Worm (Caenorhabditis elegans) whole organism, young adult: Measurements from ENCODE around the gene W01D2.3.

Experiments
- B0019.2 ChIP-seq: fragments of 200-800 bp; sonication (Bioruptor generic); conservative IDR thresholded peaks from 2 replicates; pipeline ENCODE4 v1.3.6; 2022; ENCODE audit warnings: missing genetic modification reagents, missing genetic modification characterization, missing compliant biosample characterization
- B0261.1 ChIP-seq: sonication (generic microtip); optimal IDR thresholded peaks from 2 replicates; lab custom pipeline; 2016; ENCODE audit warnings: mild to moderate bottlenecking, missing genetic modification characterization, moderate library complexity, missing compliant biosample characterization
- C17E4.6 ChIP-seq: fragments of 200-800 bp; sonication (Bioruptor generic); IDR thresholded peaks from 2 replicates; pipeline ENCODE4 v1.3.6; 2022; ENCODE audit warnings: missing genetic modification reagents, missing genetic modification characterization, missing compliant biosample characterization
- F57A8.1 ChIP-seq: fragments of 200-800 bp; sonication (Bioruptor generic); optimal IDR thresholded peaks from 2 replicates; lab custom pipeline; 2018; ENCODE audit warnings: mild to moderate bottlenecking, missing genetic modification characterization, moderate library complexity, missing compliant biosample characterization
- K11D2.4 ChIP-seq: fragments of 200-800 bp; sonication (Bioruptor generic); IDR thresholded peaks from 2 replicates; pipeline ENCODE4 v1.3.6; 2022; ENCODE audit warnings: missing genetic modification reagents, missing genetic modification characterization, missing compliant biosample characterization
- K12H6.12 ChIP-seq: fragments of 200-800 bp; sonication (Bioruptor generic); optimal IDR thresholded peaks from 2 replicates; lab custom pipeline; 2018; ENCODE audit warnings: mild to moderate bottlenecking, missing genetic modification characterization, missing compliant biosample characterization
- T07F8.4 ChIP-seq: sonication (generic microtip); optimal IDR thresholded peaks from 2 replicates; lab custom pipeline; 2016; ENCODE audit warnings: mild to moderate bottlenecking, missing genetic modification characterization, moderate library complexity, missing compliant biosample characterization
- Y53F4B.3 ChIP-seq: fragments of 200-800 bp; sonication (Bioruptor generic); IDR thresholded peaks from 2 replicates; pipeline ENCODE4 v1.3.6; 2022; ENCODE audit warnings: missing genetic modification reagents, missing genetic modification characterization, missing compliant biosample characterization
- Y53G8AR.9 ChIP-seq: fragments of 200-800 bp; sonication (Bioruptor generic); conservative IDR thresholded peaks from 2 replicates; pipeline ENCODE4 v1.3.6; 2022; ENCODE audit warnings: missing genetic modification reagents, missing genetic modification characterization, missing compliant biosample characterization
- Y95B8A.8 ChIP-seq: fragments of 200-800 bp; sonication (Bioruptor generic); IDR thresholded peaks from 2 replicates; pipeline ENCODE4 v1.3.6; 2022; ENCODE audit warnings: missing genetic modification reagents, missing genetic modification characterization, missing compliant biosample characterization
- ZK185.1 ChIP-seq: sonication (generic microtip); optimal IDR thresholded peaks from 2 replicates; lab custom pipeline; 2016; ENCODE audit warnings: mild to moderate bottlenecking, missing genetic modification characterization, missing compliant biosample characterization; ENCODE audit not compliant: poor library complexity, severe bottlenecking
- akir-1 ChIP-seq: fragments of 200-800 bp; sonication (Bioruptor generic); optimal IDR thresholded peaks from 2 replicates; lab custom pipeline; 2018; ENCODE audit warnings: mild to moderate bottlenecking, missing genetic modification characterization, moderate library complexity, missing compliant biosample characterization
- atf-7 ChIP-seq: sonication (generic microtip); optimal IDR thresholded peaks from 2 replicates; lab custom pipeline; 2017; ENCODE audit warnings: mild to moderate bottlenecking, missing genetic modification characterization, missing compliant biosample characterization
- bed-2 ChIP-seq: fragments of 200-800 bp; sonication (Bioruptor generic); IDR thresholded peaks from 2 replicates; pipeline ENCODE4 v1.3.6; 2022; ENCODE audit warnings: missing genetic modification reagents, missing genetic modification characterization, missing compliant biosample characterization
- ccch-3 ChIP-seq: fragments of 200-800 bp; sonication (Bioruptor generic); optimal IDR thresholded peaks from 2 replicates; lab custom pipeline; 2018; ENCODE audit warnings: mild to moderate bottlenecking, missing genetic modification characterization, missing compliant biosample characterization
- cebp-1 ChIP-seq, 2 experiments: fragments of 200-800 bp in 1 of 2; sonication (Bioruptor generic) in 1 of 2; sonication (generic microtip) in 1 of 2; IDR thresholded peaks in 1 of 2; optimal IDR thresholded peaks in 1 of 2; 2 replicates each; pipeline versions ENCODE4 v1.3.6 to Lab custom; 2017 to 2022; ENCODE audit warnings: missing compliant biosample characterization in 2 of 2, missing genetic modification characterization in 2 of 2, mild to moderate bottlenecking in 1 of 2, missing genetic modification reagents in 1 of 2, moderate library complexity in 1 of 2
- ceh-40 ChIP-seq: fragments of 200-800 bp; sonication (Bioruptor generic); IDR thresholded peaks from 2 replicates; pipeline ENCODE4 v1.3.6; 2022; ENCODE audit warnings: missing genetic modification characterization, missing compliant biosample characterization
- dpff-1 ChIP-seq: sonication (generic microtip); optimal IDR thresholded peaks from 2 replicates; lab custom pipeline; 2017; ENCODE audit warnings: mild to moderate bottlenecking, missing genetic modification characterization, missing compliant biosample characterization
- ekl-4 ChIP-seq: fragments of 200-800 bp; sonication (Bioruptor generic); IDR thresholded peaks from 2 replicates; pipeline ENCODE4 v1.3.6; 2022; ENCODE audit warnings: missing genetic modification reagents, missing genetic modification characterization, missing compliant biosample characterization
- fkh-3 ChIP-seq: sonication (generic microtip); optimal IDR thresholded peaks from 2 replicates; lab custom pipeline; 2016; ENCODE audit warnings: mild to moderate bottlenecking, missing genetic modification characterization, missing compliant biosample characterization
- hlh-26 ChIP-seq: fragments of 200-800 bp; sonication (Bioruptor generic); conservative IDR thresholded peaks from 2 replicates; pipeline ENCODE4 v1.3.6; 2022; ENCODE audit warnings: missing genetic modification reagents, missing genetic modification characterization, missing compliant biosample characterization
- hmg-1.2 ChIP-seq: fragments of 200-800 bp; sonication (Bioruptor generic); IDR thresholded peaks from 2 replicates; pipeline ENCODE4 v1.3.6; 2022; ENCODE audit warnings: missing genetic modification reagents, missing genetic modification characterization, missing compliant biosample characterization
- let-526 ChIP-seq: fragments of 200-800 bp; sonication (Bioruptor generic); IDR thresholded peaks from 2 replicates; pipeline ENCODE4 v1.3.6; 2022; ENCODE audit warnings: missing genetic modification reagents, missing genetic modification characterization, missing compliant biosample characterization
- let-607 ChIP-seq, 2 experiments: fragments of 200-800 bp in 1 of 2; sonication (Bioruptor generic) in 1 of 2; sonication (generic microtip) in 1 of 2; optimal IDR thresholded peaks; 2 replicates each; lab custom pipeline; 2016 to 2018; ENCODE audit warnings: mild to moderate bottlenecking in 2 of 2, missing compliant biosample characterization in 2 of 2, missing genetic modification characterization in 2 of 2, moderate library complexity in 2 of 2, missing genotype in 1 of 2
- lir-1 ChIP-seq: fragments of 200-800 bp; sonication (Bioruptor generic); conservative IDR thresholded peaks from 2 replicates; pipeline ENCODE4 v1.3.6; 2022; ENCODE audit warnings: missing genetic modification reagents, missing genetic modification characterization, missing compliant biosample characterization
- madf-10 ChIP-seq: sonication (generic microtip); optimal IDR thresholded peaks from 2 replicates; lab custom pipeline; 2016; ENCODE audit warnings: mild to moderate bottlenecking, missing genetic modification characterization, missing compliant biosample characterization
- madf-8 ChIP-seq: fragments of 200-800 bp; sonication (Bioruptor generic); conservative IDR thresholded peaks from 2 replicates; pipeline ENCODE4 v1.3.6; 2022; ENCODE audit warnings: missing genetic modification reagents, missing genetic modification characterization, missing compliant biosample characterization
- nfya-2 ChIP-seq: fragments of 200-800 bp; sonication (Bioruptor generic); IDR thresholded peaks from 2 replicates; pipeline ENCODE4 v1.3.6; 2022; ENCODE audit warnings: missing genetic modification reagents, missing genetic modification characterization, missing compliant biosample characterization
- nhr-120 ChIP-seq: fragments of 200-800 bp; sonication (Bioruptor generic); IDR thresholded peaks from 2 replicates; pipeline ENCODE4 v1.3.6; 2022; ENCODE audit warnings: missing genetic modification characterization, missing compliant biosample characterization
- nhr-179 ChIP-seq: sonication (generic microtip); optimal IDR thresholded peaks from 2 replicates; lab custom pipeline; 2016; ENCODE audit warnings: mild to moderate bottlenecking, missing genetic modification characterization, missing compliant biosample characterization
- nhr-80 ChIP-seq: sonication (generic microtip); optimal IDR thresholded peaks from 2 replicates; lab custom pipeline; 2016; ENCODE audit warnings: missing genetic modification characterization, missing compliant biosample characterization
- nhr-90 ChIP-seq: sonication (generic microtip); optimal IDR thresholded peaks from 2 replicates; lab custom pipeline; 2016; ENCODE audit warnings: missing genotype, mild to moderate bottlenecking, missing genetic modification characterization, missing compliant biosample characterization
- pha-4 ChIP-seq: fragments of 150-350 bp; sonication (generic microtip); optimal IDR thresholded peaks from 2 replicates; lab custom pipeline; 2014; ENCODE audit warnings: missing biosample characterization, missing genetic modification reagents, missing genetic modification characterization
- repo-1 ChIP-seq: sonication (generic microtip); optimal IDR thresholded peaks from 2 replicates; lab custom pipeline; 2017; ENCODE audit warnings: mild to moderate bottlenecking, missing genetic modification characterization, missing compliant biosample characterization
- rpc-1 ChIP-seq, 2 experiments: fragments of 150-350 bp in 1 of 2; sonication (generic microtip) in 1 of 2; optimal IDR thresholded peaks; 2 replicates each; lab custom pipeline; 2014 to 2018; ENCODE audit warnings: missing biosample characterization in 1 of 2, missing genetic modification characterization in 1 of 2, missing genetic modification reagents in 1 of 2, missing genotype in 1 of 2
- sptf-2 ChIP-seq: fragments of 200-800 bp; sonication (Bioruptor generic); optimal IDR thresholded peaks from 2 replicates; lab custom pipeline; 2018; ENCODE audit warnings: mild to moderate bottlenecking, missing genetic modification characterization, missing compliant biosample characterization
- unc-62 ChIP-seq: fragments of 150-350 bp; optimal IDR thresholded peaks from 2 replicates; lab custom pipeline; 2014; ENCODE audit warnings: missing biosample characterization, missing genetic modification reagents, missing genetic modification characterization
- zfh-2 ChIP-seq: fragments of 200-800 bp; sonication (Bioruptor generic); conservative IDR thresholded peaks from 2 replicates; pipeline ENCODE4 v1.3.6; 2022; ENCODE audit warnings: missing genetic modification reagents, missing genetic modification characterization, missing compliant biosample characterization
- ztf-25 ChIP-seq: fragments of 200-800 bp; sonication (Bioruptor generic); IDR thresholded peaks from 2 replicates; pipeline ENCODE4 v1.3.6; 2022; ENCODE audit warnings: missing genetic modification reagents, missing genetic modification characterization, missing compliant biosample characterization
- ztf-3 ChIP-seq: fragments of 200-800 bp; sonication (Bioruptor generic); optimal IDR thresholded peaks from 2 replicates; lab custom pipeline; 2018; ENCODE audit warnings: mild to moderate bottlenecking, missing genetic modification characterization, missing compliant biosample characterization
- ztf-6 ChIP-seq: fragments of 200-800 bp; sonication (Bioruptor generic); IDR thresholded peaks from 2 replicates; pipeline ENCODE4 v1.3.6; 2022; ENCODE audit warnings: missing genetic modification reagents, missing genetic modification characterization, missing compliant biosample characterization

W01D2.3 gene

DNA sequence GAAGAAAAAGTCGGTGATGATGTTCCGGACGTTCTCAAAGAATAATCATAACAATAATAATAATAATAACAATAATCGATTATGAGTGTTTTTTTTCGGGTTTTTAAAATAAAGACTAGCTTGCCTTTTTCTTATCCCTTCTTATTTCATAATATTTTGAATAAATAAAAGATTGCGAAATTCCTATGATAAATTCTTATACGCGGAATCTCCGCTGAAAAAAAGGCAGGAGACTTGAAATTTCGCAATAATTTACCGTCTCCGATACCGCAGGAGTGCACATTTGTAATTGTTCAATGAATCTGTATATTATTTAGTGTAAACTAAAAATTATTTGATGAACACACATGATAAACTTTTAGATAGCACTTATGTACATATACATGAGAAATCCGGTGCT is 11.6 kb downstream of the W01D2.3 start:
- TF ChIP-seq cebp-1 (GFP tag; IDR thresholded peaks at IDR 0.05; lab: Robert Waterston, UW), result peak; percentile 20; the same call in 1 of the 2 replicates
- TF ChIP-seq cebp-1 (tag; optimal IDR thresholded peaks at IDR 0.05; lab: Kevin White, UChicago), result peak; percentile 95
- TF ChIP-seq nhr-90 (tag; lab: Kevin White, UChicago), result no peak

DNA sequence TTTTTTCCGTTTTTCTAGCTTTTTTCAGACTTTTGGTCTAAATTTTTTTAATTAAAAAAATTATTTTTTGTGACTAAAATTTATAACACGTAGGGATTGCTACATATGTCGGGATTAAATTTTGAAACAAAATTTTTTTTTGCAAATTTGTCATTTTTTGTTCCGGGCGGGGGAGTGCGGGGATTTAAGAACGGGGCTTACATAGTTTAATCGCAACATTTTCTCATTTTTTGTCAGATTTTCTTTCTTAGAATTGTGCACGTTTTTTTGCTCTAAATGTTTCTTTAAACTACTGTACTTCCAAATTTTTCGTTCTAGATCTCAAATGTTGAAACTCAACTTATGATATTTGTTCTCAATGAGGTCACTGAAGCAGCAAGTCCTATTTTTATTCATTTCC is 13.4 kb downstream of the W01D2.3 start, which contains the start of gene Y54E2A.10:
Y54E2A.10 (plus strand) TSS at position 301 of the 400 bp plus-strand sequence.
- TF ChIP-seq repo-1 (tag; lab: Kevin White, UChicago) (no peak), ZK185.1 (tag; lab: Kevin White, UChicago) (no peak), bed-2 (GFP tag; lab: Robert Waterston, UW) (no peak), sptf-2 (no peak), let-607 (tag; optimal IDR thresholded peaks at IDR 0.05; lab: Kevin White, UChicago) (no peak), Y53G8AR.9 (GFP tag; lab: Robert Waterston, UW) (no peak)

DNA sequence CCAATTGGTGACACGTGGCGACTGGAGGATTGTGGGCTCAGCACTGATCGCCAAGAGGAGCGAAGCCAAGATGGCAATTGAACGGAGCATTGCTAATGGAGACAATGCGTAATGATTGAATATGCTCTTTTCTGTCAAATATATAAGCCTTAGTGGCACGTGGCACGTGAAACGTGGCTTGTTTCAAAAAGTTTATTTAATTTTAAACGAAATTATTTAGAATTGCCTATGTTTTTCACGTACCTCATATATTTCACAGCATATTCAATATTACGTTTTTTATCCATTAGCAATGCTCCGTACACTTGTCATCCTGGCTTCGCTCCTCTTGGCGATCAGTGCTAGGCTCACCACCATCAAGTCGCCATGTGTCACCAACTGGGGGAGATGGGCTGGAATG is 18.2 kb downstream of the W01D2.3 start, which contains the start of gene Y54E2A.9:
Y54E2A.9 (minus strand) TSS at position 101 of the 400 bp plus-strand sequence.
- TF ChIP-seq ztf-25 (GFP tag; lab: Robert Waterston, UW) (no peak), hlh-26 (no peak), ztf-6 (GFP tag; lab: Robert Waterston, UW) (no peak), ccch-3 (GFP tag; lab: Kevin White, UChicago) (no peak), nfya-2 (GFP tag; lab: Robert Waterston, UW) (no peak), T07F8.4 (tag; lab: Kevin White, UChicago) (no peak), akir-1 (GFP tag; lab: Kevin White, UChicago) (no peak), nhr-80 (no peak), dpff-1 (no peak), atf-7 (no peak), K11D2.4 (GFP tag; lab: Robert Waterston, UW) (no peak), ekl-4 (GFP tag; lab: Robert Waterston, UW) (no peak), B0261.1 (no peak)

DNA sequence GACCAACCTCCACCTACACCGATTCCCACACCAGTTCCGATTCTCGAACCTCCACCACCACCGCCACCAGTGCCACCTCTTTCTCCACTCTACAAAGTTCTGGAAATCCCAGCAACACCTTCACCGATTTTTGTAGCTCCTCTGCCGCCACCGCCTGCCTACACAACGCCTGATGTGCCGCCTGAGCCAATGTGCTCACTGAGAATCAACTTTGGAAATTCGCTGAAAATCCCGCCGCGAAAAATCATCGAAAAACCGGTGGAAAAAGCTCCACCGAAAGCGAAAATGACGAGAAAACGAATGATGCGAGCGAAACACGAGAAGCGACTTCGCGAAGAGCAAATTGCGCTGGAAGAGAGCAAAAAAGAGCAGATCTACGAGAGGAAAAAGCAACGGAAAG is 24.3 kb downstream of the W01D2.3 start:
- TF ChIP-seq madf-10 (tag; lab: Kevin White, UChicago) (no peak), zfh-2 (GFP tag; lab: Robert Waterston, UW) (peak; percentile 76)

DNA sequence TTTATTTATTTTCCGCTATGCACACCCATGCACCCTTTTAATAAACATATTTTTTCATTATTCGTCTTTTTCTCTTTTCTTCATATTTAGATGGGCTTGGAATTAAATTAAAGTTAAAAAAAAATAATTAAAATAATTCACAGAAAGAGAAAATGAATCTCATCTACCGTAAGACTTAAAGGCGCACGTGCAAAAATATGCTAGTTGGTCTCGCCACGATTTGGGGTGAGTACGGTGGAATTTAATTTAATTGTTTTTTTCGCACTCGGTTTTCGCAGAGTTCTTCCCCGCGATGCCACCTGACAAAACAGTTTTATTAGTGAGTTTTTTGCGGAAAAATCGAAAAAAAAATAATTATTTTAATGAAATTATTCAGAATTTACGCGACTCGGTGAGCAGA is 26.0 kb downstream of the W01D2.3 start, which contains the start of gene Y54E2A.8:
Y54E2A.8 (plus strand) TSS at position 254 of the 400 bp plus-strand sequence.
- TF ChIP-seq nhr-90 (tag; lab: Kevin White, UChicago), result no peak
- no peak for TF ChIP-seq nhr-120 (GFP tag; lab: Robert Waterston, UW)
- TF ChIP-seq fkh-3 (tag; lab: Kevin White, UChicago), result no peak
- no peak for TF ChIP-seq bed-2 (GFP tag; lab: Robert Waterston, UW)
- no peak for TF ChIP-seq unc-62
- no peak for TF ChIP-seq ZK185.1 (tag; lab: Kevin White, UChicago)
- no peak for TF ChIP-seq madf-10 (tag; lab: Kevin White, UChicago)
- TF ChIP-seq ceh-40 (GFP tag; lab: Robert Waterston, UW), result no peak
- no peak for TF ChIP-seq lir-1 (GFP tag; lab: Robert Waterston, UW)
- TF ChIP-seq pha-4 (tag; lab: Kevin White, UChicago), result no peak
- TF ChIP-seq sptf-2, result no peak
- TF ChIP-seq hmg-1.2 (GFP tag; lab: Robert Waterston, UW), result no peak
- TF ChIP-seq C17E4.6, result no peak
- no peak for TF ChIP-seq B0019.2 (GFP tag; lab: Robert Waterston, UW)
- TF ChIP-seq let-526, result no peak
- TF ChIP-seq madf-8 (GFP tag; lab: Robert Waterston, UW), result peak; percentile 82
- TF ChIP-seq rpc-1 (optimal IDR thresholded peaks at IDR 0.05; lab: Kevin White, UChicago), result no peak
- TF ChIP-seq rpc-1 (tag; optimal IDR thresholded peaks at IDR 0.05; lab: Kevin White, UChicago), result no peak
- no peak for TF ChIP-seq ztf-3 (GFP tag; lab: Kevin White, UChicago)
- no peak for TF ChIP-seq K12H6.12 (tag; lab: Kevin White, UChicago)
- TF ChIP-seq F57A8.1 (GFP tag; lab: Kevin White, UChicago), result no peak
- TF ChIP-seq Y53F4B.3 (GFP tag; lab: Robert Waterston, UW), result no peak
- no peak for TF ChIP-seq cebp-1 (GFP tag; IDR thresholded peaks at IDR 0.05; lab: Robert Waterston, UW)
- no peak for TF ChIP-seq cebp-1 (tag; optimal IDR thresholded peaks at IDR 0.05; lab: Kevin White, UChicago)
- no peak for TF ChIP-seq Y95B8A.8 (GFP tag; lab: Robert Waterston, UW)
- TF ChIP-seq nhr-179 (tag; lab: Kevin White, UChicago), result no peak
